Fruit fly (Drosophila melanogaster) whole organism, embryonic: Measurements from ENCODE around the gene osp.

Experiments used
- ATbp ChIP-seq: fragments of 200-800 bp; sonication (Bioruptor generic); optimal IDR thresholded peaks from 2 replicates; lab custom pipeline; 2017; ENCODE audit warnings: missing biosample characterization, mild to moderate bottlenecking, missing genetic modification characterization, missing genetic modification reagents
- Asciz ChIP-seq: fragments of 200-800 bp; sonication (Bioruptor generic); optimal IDR thresholded peaks from 2 replicates; lab custom pipeline; 2017; ENCODE audit warnings: missing biosample characterization, mild to moderate bottlenecking, missing genetic modification characterization, missing genetic modification reagents
- CG11093 ChIP-seq: fragments of 200-800 bp; sonication (Bioruptor generic); IDR thresholded peaks from 3 replicates; pipeline ENCODE4 v1.3.6; 2022; ENCODE audit warnings: missing biosample characterization, missing genetic modification characterization
- CG13775 ChIP-seq: fragments of 200-800 bp; sonication (Bioruptor generic); optimal IDR thresholded peaks from 3 replicates; lab custom pipeline; 2017; ENCODE audit warnings: missing biosample characterization, mild to moderate bottlenecking, missing genetic modification characterization
- CG14014 ChIP-seq: fragments of 200-800 bp; sonication (Bioruptor generic); IDR thresholded peaks from 2 replicates; pipeline ENCODE4 v1.3.6; 2022; ENCODE audit warnings: missing biosample characterization, missing genetic modification characterization
- CG14050 ChIP-seq: fragments of 200-800 bp; sonication (Bioruptor generic); IDR thresholded peaks from 3 replicates; pipeline ENCODE4 v1.3.6; 2022; ENCODE audit warnings: missing biosample characterization, missing genetic modification characterization
- CG14667 ChIP-seq: fragments of 200-800 bp; sonication (Bioruptor generic); IDR thresholded peaks from 2 replicates; pipeline ENCODE4 v1.3.6; 2022; ENCODE audit warnings: missing biosample characterization, missing genetic modification characterization
- CG15696 ChIP-seq: fragments of 200-800 bp; sonication (Bioruptor generic); optimal IDR thresholded peaks from 2 replicates; lab custom pipeline; 2019; ENCODE audit warnings: missing biosample characterization, mild to moderate bottlenecking, missing genetic modification characterization, moderate library complexity
- CG17912 ChIP-seq: fragments of 200-800 bp; sonication (Bioruptor generic); optimal IDR thresholded peaks from 2 replicates; lab custom pipeline; 2018; ENCODE audit warnings: missing biosample characterization, mild to moderate bottlenecking, missing genetic modification characterization
- CG2875 ChIP-seq: fragments of 200-800 bp; sonication (Bioruptor generic); optimal IDR thresholded peaks from 2 replicates; lab custom pipeline; 2017; ENCODE audit warnings: missing biosample characterization, mild to moderate bottlenecking, missing genetic modification characterization, missing genetic modification reagents
- CG2889 ChIP-seq: fragments of 200-800 bp; sonication (Bioruptor generic); IDR thresholded peaks from 3 replicates; pipeline ENCODE4 v1.3.6; 2022; ENCODE audit warnings: missing biosample characterization, missing genetic modification characterization
- CG31441 ChIP-seq: fragments of 200-800 bp; sonication (Bioruptor generic); IDR thresholded peaks from 2 replicates; pipeline ENCODE4 v1.3.6; 2022; ENCODE audit warnings: missing biosample characterization, missing genetic modification characterization
- CG3163 ChIP-seq: fragments of 200-800 bp; sonication (Bioruptor generic); optimal IDR thresholded peaks from 3 replicates; lab custom pipeline; 2016; ENCODE audit warnings: missing biosample characterization, missing genetic modification characterization
- CG34224 ChIP-seq: fragments of 200-800 bp; sonication (Bioruptor generic); IDR thresholded peaks from 3 replicates; pipeline ENCODE4 v1.3.6; 2022; ENCODE audit warnings: missing biosample characterization, missing genetic modification characterization; ENCODE audit not compliant: partially characterized antibody
- CG5180 ChIP-seq: fragments of 200-800 bp; sonication (Bioruptor generic); optimal IDR thresholded peaks from 3 replicates; lab custom pipeline; 2017; ENCODE audit warnings: missing biosample characterization, missing genetic modification characterization, mild to moderate bottlenecking, moderate library complexity, missing genetic modification reagents
- CG7271 ChIP-seq: fragments of 200-800 bp; sonication (Bioruptor generic); optimal IDR thresholded peaks from 2 replicates; lab custom pipeline; 2018; ENCODE audit warnings: missing biosample characterization, mild to moderate bottlenecking, missing genetic modification characterization, moderate library complexity
- CG7372 ChIP-seq: fragments of 200-800 bp; sonication (Bioruptor generic); IDR thresholded peaks from 2 replicates; pipeline ENCODE4 v1.3.6; 2022; ENCODE audit warnings: missing biosample characterization, missing genetic modification characterization
- CG8290 ChIP-seq, 3 experiments: fragments of 200-800 bp; sonication (Bioruptor generic); optimal IDR thresholded peaks; 2 replicates each; lab custom pipeline; 2016 to 2019; ENCODE audit warnings: missing biosample characterization in 3 of 3, missing genetic modification characterization in 3 of 3, mild to moderate bottlenecking in 2 of 3, moderate library complexity in 1 of 3
- CG9437 ChIP-seq: fragments of 200-800 bp; sonication (Bioruptor generic); optimal IDR thresholded peaks from 2 replicates; lab custom pipeline; 2018; ENCODE audit warnings: missing biosample characterization, mild to moderate bottlenecking, missing genetic modification characterization
- CG9609 ChIP-seq: fragments of 200-800 bp; sonication (Bioruptor generic); optimal IDR thresholded peaks from 3 replicates; lab custom pipeline; 2016; ENCODE audit warnings: missing biosample characterization, missing genetic modification characterization
- CG9932 ChIP-seq: fragments of 200-800 bp; sonication (Bioruptor generic); IDR thresholded peaks from 2 replicates; pipeline ENCODE4 v1.3.6; 2022; ENCODE audit warnings: missing biosample characterization, missing genetic modification characterization
- Fer2 ChIP-seq: fragments of 200-800 bp; sonication (Bioruptor generic); optimal IDR thresholded peaks from 2 replicates; lab custom pipeline; 2018; ENCODE audit warnings: missing biosample characterization, mild to moderate bottlenecking, missing genetic modification characterization, moderate library complexity
- Hmr ChIP-seq: fragments of 200-800 bp; sonication (Bioruptor generic); optimal IDR thresholded peaks from 3 replicates; lab custom pipeline; 2017; ENCODE audit warnings: mild to moderate bottlenecking, missing biosample characterization, missing genetic modification reagents, missing genetic modification characterization
- Lhr ChIP-seq: fragments of 200-800 bp; sonication (Bioruptor generic); optimal IDR thresholded peaks from 3 replicates; lab custom pipeline; 2017; ENCODE audit warnings: mild to moderate bottlenecking, missing biosample characterization, missing genetic modification reagents, missing genetic modification characterization
- Lpt ChIP-seq: fragments of >200 bp; optimal IDR thresholded peaks from 2 replicates; lab custom pipeline; 2018; ENCODE audit warnings: missing biosample characterization, missing genetic modification characterization
- Nf-YC ChIP-seq: fragments of 200-800 bp; optimal IDR thresholded peaks from 3 replicates; lab custom pipeline; 2019; ENCODE audit warnings: missing biosample characterization, mild to moderate bottlenecking, missing genetic modification characterization, moderate library complexity
- Pdp1 ChIP-seq, 2 experiments: fragments of 200-800 bp; sonication (Bioruptor generic); optimal IDR thresholded peaks; 3 replicates each; lab custom pipeline; 2016; ENCODE audit warnings: missing biosample characterization in 2 of 2, missing genetic modification characterization in 2 of 2, mild to moderate bottlenecking in 1 of 2, moderate library complexity in 1 of 2
- Six4 ChIP-seq: fragments of 200-800 bp; sonication (Bioruptor generic); optimal IDR thresholded peaks from 2 replicates; lab custom pipeline; 2016; ENCODE audit warnings: missing biosample characterization, missing genetic modification characterization
- Stat92E ChIP-seq, 3 experiments: fragments of >200 bp in 2 of 3; fragments of 200-800 bp in 1 of 3; sonication (Bioruptor generic) in 1 of 3; optimal IDR thresholded peaks; 2 replicates each; lab custom pipeline; 2017 to 2019; ENCODE audit warnings: missing biosample characterization in 3 of 3, missing genetic modification characterization in 3 of 3, mild to moderate bottlenecking in 1 of 3, moderate library complexity in 1 of 3
- Taf1 ChIP-seq: fragments of 200-800 bp; sonication (Bioruptor generic); IDR thresholded peaks from 2 replicates; pipeline ENCODE4 v1.3.6; 2022; ENCODE audit warnings: missing biosample characterization, missing genetic modification characterization
- ab ChIP-seq: fragments of 200-800 bp; sonication (Bioruptor generic); optimal IDR thresholded peaks from 2 replicates; lab custom pipeline; 2016; ENCODE audit warnings: missing biosample characterization, missing genetic modification characterization
- abd-A ChIP-seq: fragments of 200-800 bp; sonication (Bioruptor generic); optimal IDR thresholded peaks from 3 replicates; lab custom pipeline; 2019; ENCODE audit warnings: missing biosample characterization, mild to moderate bottlenecking, missing genetic modification characterization, moderate library complexity
- az2 ChIP-seq: fragments of 200-800 bp; sonication (Bioruptor generic); optimal IDR thresholded peaks from 3 replicates; lab custom pipeline; 2016; ENCODE audit warnings: missing biosample characterization, missing genetic modification characterization
- chm ChIP-seq: fragments of 200-800 bp; sonication (Bioruptor generic); IDR thresholded peaks from 2 replicates; pipeline ENCODE4 v1.3.6; 2022; ENCODE audit warnings: missing biosample characterization, missing genetic modification characterization
- croc ChIP-seq: fragments of 200-800 bp; sonication (Bioruptor generic); conservative IDR thresholded peaks from 3 replicates; pipeline ENCODE4 v1.3.6; 2022; ENCODE audit warnings: missing biosample characterization, missing genetic modification characterization
- da ChIP-seq: fragments of 200-800 bp; sonication (Bioruptor generic); optimal IDR thresholded peaks from 2 replicates; lab custom pipeline; 2016; ENCODE audit warnings: missing biosample characterization, missing genetic modification characterization
- dysf ChIP-seq: fragments of 200-800 bp; sonication (Bioruptor generic); IDR thresholded peaks from 3 replicates; pipeline ENCODE4 v1.3.6; 2022; ENCODE audit warnings: missing biosample characterization, missing genetic modification characterization
- grau ChIP-seq: fragments of 200-800 bp; optimal IDR thresholded peaks from 3 replicates; lab custom pipeline; 2019; ENCODE audit warnings: missing biosample characterization, mild to moderate bottlenecking, missing genetic modification characterization, moderate library complexity
- gro ChIP-seq: fragments of 200-800 bp; sonication (Bioruptor generic); optimal IDR thresholded peaks from 2 replicates; lab custom pipeline; 2016; ENCODE audit warnings: missing biosample characterization, missing genetic modification characterization
- hbn ChIP-seq: fragments of 200-800 bp; sonication (Bioruptor generic); IDR thresholded peaks from 2 replicates; pipeline ENCODE4 v1.3.6; 2022; ENCODE audit warnings: missing biosample characterization, missing genetic modification characterization; ENCODE audit not compliant: partially characterized antibody
- jigr1 ChIP-seq: fragments of 200-800 bp; sonication (Bioruptor generic); IDR thresholded peaks from 3 replicates; pipeline ENCODE4 v1.3.6; 2022; ENCODE audit warnings: missing biosample characterization, missing genetic modification characterization
- kah ChIP-seq: fragments of 200-800 bp; sonication (Bioruptor generic); optimal IDR thresholded peaks from 2 replicates; lab custom pipeline; 2018; ENCODE audit warnings: missing biosample characterization, mild to moderate bottlenecking, missing genetic modification characterization
- pfk ChIP-seq: fragments of 200-800 bp; sonication (Bioruptor generic); optimal IDR thresholded peaks from 2 replicates; lab custom pipeline; 2018; ENCODE audit warnings: missing biosample characterization, mild to moderate bottlenecking, missing genetic modification characterization, moderate library complexity
- sim ChIP-seq: fragments of 200-800 bp; sonication (Bioruptor generic); IDR thresholded peaks from 2 replicates; pipeline ENCODE4 v1.3.6; 2022; ENCODE audit warnings: missing biosample characterization, missing genetic modification characterization
- slp2 ChIP-seq: fragments of 200-800 bp; sonication (Bioruptor generic); optimal IDR thresholded peaks from 2 replicates; lab custom pipeline; 2016; ENCODE audit warnings: missing biosample characterization, missing genetic modification characterization
- sqz ChIP-seq: fragments of 200-800 bp; sonication (Bioruptor generic); optimal IDR thresholded peaks from 3 replicates; lab custom pipeline; 2018; ENCODE audit warnings: missing biosample characterization, mild to moderate bottlenecking, missing genetic modification characterization
- sr ChIP-seq: fragments of 200-800 bp; sonication (Bioruptor generic); IDR thresholded peaks from 3 replicates; pipeline ENCODE4 v1.3.6; 2022; ENCODE audit warnings: missing biosample characterization, missing genetic modification characterization
- unpg ChIP-seq: fragments of 200-800 bp; sonication (Bioruptor generic); optimal IDR thresholded peaks from 3 replicates; lab custom pipeline; 2018; ENCODE audit warnings: missing biosample characterization, mild to moderate bottlenecking, missing genetic modification characterization, moderate library complexity

The osp gene

dm6 chr2L:14688922-14689711 is at the start of gene osp (continued):
- peak; percentile 99 for TF ChIP-seq unpg (GFP tag; lab: Kevin White, UChicago)
- TF ChIP-seq grau (tag; lab: Kevin White, UChicago), result peak; percentile 99
- peak; percentile 94 for TF ChIP-seq Lhr
- peak; percentile 97 for TF ChIP-seq chm (GFP tag; lab: Robert Waterston, UW)
- TF ChIP-seq CG7271 (tag; lab: Kevin White, UChicago), result peak; percentile 96
- peak; percentile 93 for TF ChIP-seq kah (GFP tag; lab: Kevin White, UChicago)
- peak; percentile 10 for TF ChIP-seq da (GFP tag; lab: Kevin White, UChicago)
- peak; percentile 96 for TF ChIP-seq CG15696 (tag; lab: Kevin White, UChicago)
- peak; percentile 59 for TF ChIP-seq CG9609 (GFP tag; lab: Kevin White, UChicago)
- peak; percentile 84 to 89 for TF ChIP-seq Pdp1 (GFP tag; optimal IDR thresholded peaks at IDR 0.05; lab: Kevin White, UChicago)
- no peak; the same call in 2 of the 3 replicates for TF ChIP-seq sr (GFP tag; lab: Robert Waterston, UW)
- TF ChIP-seq Taf1 (GFP tag; lab: Robert Waterston, UW), result peak; percentile 98
- peak; percentile 42; the same call in 2 of the 3 replicates for TF ChIP-seq CG34224 (GFP tag; lab: Robert Waterston, UW)
- TF ChIP-seq abd-A (tag; lab: Kevin White, UChicago), result peak; percentile 93
- no peak for TF ChIP-seq Lpt (GFP tag; lab: Kevin White, UChicago)
- TF ChIP-seq CG14014 (GFP tag; lab: Robert Waterston, UW), result peak; percentile 99
- TF ChIP-seq CG8290 (GFP tag; optimal IDR thresholded peaks at IDR 0.05; lab: Kevin White, UChicago), result peak; percentile 87
- TF ChIP-seq CG8290 (tag; optimal IDR thresholded peaks at IDR 0.05; lab: Kevin White, UChicago), result peak; percentile 76 to 89
- TF ChIP-seq ATbp, result peak; percentile 97
- TF ChIP-seq hbn (GFP tag; lab: Robert Waterston, UW), result peak; percentile 16; the same call in 1 of the 2 replicates
- TF ChIP-seq CG14050 (GFP tag; lab: Robert Waterston, UW), result peak; percentile 98
- peak; percentile 97 for TF ChIP-seq az2 (GFP tag; lab: Kevin White, UChicago)
- TF ChIP-seq Stat92E (GFP tag; optimal IDR thresholded peaks at IDR 0.05; lab: Kevin White, UChicago), result peak in 1 of 3 experiments; percentile 99
- TF ChIP-seq CG9932 (GFP tag; lab: Robert Waterston, UW), result peak; percentile 98
- TF ChIP-seq croc, result peak; percentile 98
- peak; percentile 47 for TF ChIP-seq slp2
- TF ChIP-seq sim (GFP tag; lab: Robert Waterston, UW), result peak; percentile 96
- TF ChIP-seq CG2889 (GFP tag; lab: Robert Waterston, UW), result peak; percentile 97
- peak; percentile 14 for TF ChIP-seq ab (GFP tag; lab: Kevin White, UChicago)
- peak; percentile 91 for TF ChIP-seq CG5180 (GFP tag; lab: Kevin White, UChicago)
- peak; percentile 89 for TF ChIP-seq Nf-YC
- peak; percentile 98 for TF ChIP-seq CG14667
- peak; percentile 71 for TF ChIP-seq CG17912 (GFP tag; lab: Kevin White, UChicago)
- peak; percentile 98 for TF ChIP-seq Asciz (GFP tag; lab: Kevin White, UChicago)
- peak; percentile 93 for TF ChIP-seq jigr1 (GFP tag; lab: Robert Waterston, UW)
- peak; percentile 96 for TF ChIP-seq CG2875 (GFP tag; lab: Kevin White, UChicago)
- TF ChIP-seq sqz (GFP tag; lab: Kevin White, UChicago), result peak; percentile 97
- TF ChIP-seq Fer2, result peak; percentile 97
- peak; percentile 99 for TF ChIP-seq CG7372 (GFP tag; lab: Robert Waterston, UW)
- peak; percentile 34 for TF ChIP-seq CG3163 (GFP tag; lab: Kevin White, UChicago)
- peak; percentile 77 for TF ChIP-seq gro (GFP tag; lab: Kevin White, UChicago)
- peak; percentile 0 for TF ChIP-seq pfk (GFP tag; lab: Kevin White, UChicago)
- peak; percentile 98 for TF ChIP-seq Hmr (GFP tag; lab: Kevin White, UChicago)
- peak; percentile 99 for TF ChIP-seq CG31441 (GFP tag; lab: Robert Waterston, UW)
- peak; percentile 97 for TF ChIP-seq CG11093 (GFP tag; lab: Robert Waterston, UW)
- peak; percentile 93 for TF ChIP-seq CG9437 (GFP tag; lab: Kevin White, UChicago)
- TF ChIP-seq CG13775 (GFP tag; lab: Kevin White, UChicago), result peak; percentile 95
- peak; percentile 99 for TF ChIP-seq dysf (GFP tag; lab: Robert Waterston, UW)
- peak; percentile 96 for TF ChIP-seq Six4
